Worm (Caenorhabditis elegans) whole organism, young adult: Measurements from ENCODE around the gene Y61A9LA.4.

Experiments
- B0019.2 ChIP-seq: fragments of 200-800 bp; sonication (Bioruptor generic); conservative IDR thresholded peaks from 2 replicates; pipeline ENCODE4 v1.3.6; 2022; ENCODE audit warnings: missing genetic modification reagents, missing genetic modification characterization, missing compliant biosample characterization
- ZK185.1 ChIP-seq: sonication (generic microtip); optimal IDR thresholded peaks from 2 replicates; lab custom pipeline; 2016; ENCODE audit warnings: mild to moderate bottlenecking, missing genetic modification characterization, missing compliant biosample characterization; ENCODE audit not compliant: poor library complexity, severe bottlenecking
- ceh-91 ChIP-seq: fragments of 200-800 bp; sonication (Bioruptor generic); IDR thresholded peaks from 2 replicates; pipeline ENCODE4 v1.3.6; 2022; ENCODE audit warnings: missing genetic modification reagents, missing genetic modification characterization, missing compliant biosample characterization
- dpff-1 ChIP-seq: sonication (generic microtip); optimal IDR thresholded peaks from 2 replicates; lab custom pipeline; 2017; ENCODE audit warnings: mild to moderate bottlenecking, missing genetic modification characterization, missing compliant biosample characterization
- him-1 ChIP-seq: sonication (generic microtip); optimal IDR thresholded peaks from 2 replicates; lab custom pipeline; 2016; ENCODE audit warnings: missing genotype, missing genetic modification reagents, missing genetic modification characterization, missing compliant biosample characterization
- hsf-1 ChIP-seq: fragments of 200-800 bp; sonication (Bioruptor generic); IDR thresholded peaks from 2 replicates; pipeline ENCODE4 v1.3.6; 2022; ENCODE audit warnings: missing genetic modification reagents, missing genetic modification characterization, missing compliant biosample characterization
- lin-35 ChIP-seq, 3 experiments: fragments of 150-350 bp in 2 of 3; sonication (generic microtip) in 1 of 3; optimal IDR thresholded peaks; 2 replicates each; lab custom pipeline; 2014 to 2018; ENCODE audit warnings: missing biosample characterization in 3 of 3, missing genetic modification characterization in 3 of 3, missing genetic modification reagents in 3 of 3
- mcd-1 ChIP-seq: fragments of 200-800 bp; sonication (Bioruptor generic); IDR thresholded peaks from 2 replicates; pipeline ENCODE4 v1.3.6; 2022; ENCODE audit warnings: missing genetic modification reagents, missing genetic modification characterization, missing compliant biosample characterization
- pha-4 ChIP-seq: fragments of 150-350 bp; sonication (generic microtip); optimal IDR thresholded peaks from 2 replicates; lab custom pipeline; 2014; ENCODE audit warnings: missing biosample characterization, missing genetic modification reagents, missing genetic modification characterization
- tlf-1 ChIP-seq: fragments of 200-800 bp; sonication (Bioruptor generic); optimal IDR thresholded peaks from 2 replicates; lab custom pipeline; 2018; ENCODE audit warnings: mild to moderate bottlenecking, missing genetic modification characterization, missing compliant biosample characterization
- unc-62 ChIP-seq: fragments of 150-350 bp; optimal IDR thresholded peaks from 2 replicates; lab custom pipeline; 2014; ENCODE audit warnings: missing biosample characterization, missing genetic modification reagents, missing genetic modification characterization
- ztf-6 ChIP-seq: fragments of 200-800 bp; sonication (Bioruptor generic); IDR thresholded peaks from 2 replicates; pipeline ENCODE4 v1.3.6; 2022; ENCODE audit warnings: missing genetic modification reagents, missing genetic modification characterization, missing compliant biosample characterization

- no peak for TF ChIP-seq pha-4
- TF ChIP-seq dpff-1 = no peak
- no peak for TF ChIP-seq unc-62
- TF ChIP-seq lin-35 (GFP tag; optimal IDR thresholded peaks at IDR 0.05; lab: Kevin White, UChicago) = no peak
- no peak for TF ChIP-seq ztf-6 (GFP tag; lab: Robert Waterston, UW)
- no peak for TF ChIP-seq him-1
- no peak for TF ChIP-seq B0019.2 (GFP tag; lab: Robert Waterston, UW)
- TF ChIP-seq mcd-1 = no peak
- TF ChIP-seq tlf-1 (GFP tag; lab: Kevin White, UChicago) = no peak
- no peak for TF ChIP-seq ceh-91
- no peak for TF ChIP-seq hsf-1 (GFP tag; lab: Robert Waterston, UW)
- TF ChIP-seq ZK185.1 (tag; lab: Kevin White, UChicago) = no peak
These were observed 10.1 kb upstream of the Y61A9LA.4 start for ce11 chrV:4550459-4550858.
